Worm (Caenorhabditis elegans): Measurements from ENCODE around the gene irld-51.

- TF ChIP-seq mdl-1 (tag; optimal IDR thresholded peaks at IDR 0.05) = no peak
- TF ChIP-seq nhr-12 (tag; optimal IDR thresholded peaks at IDR 0.05) = no peak
- TF ChIP-seq ceh-16 (tag; optimal IDR thresholded peaks at IDR 0.05) = no peak
- TF ChIP-seq egl-27 (tag; optimal IDR thresholded peaks at IDR 0.05) = no peak
- no peak for TF ChIP-seq elt-1 (tag; optimal IDR thresholded peaks at IDR 0.05)
- no peak for TF ChIP-seq mab-5 (tag; optimal IDR thresholded peaks at IDR 0.05)
Observed at ce11 chrII:2958308-2958707, 5.8 kb upstream of the irld-51 start, which contains the start of gene srw-60.

Data from whole organism, L2 larva.